Worm (Caenorhabditis elegans): ENCODE measurements around the gene npp-15.

Gene npp-15

ce11 chrIII:7924821-7925220 lies 4.0 kb upstream of the npp-15 start, which contains the start of gene tag-250:
TSS of gene tag-250 (minus strand) at chrIII:7924921.
- TF ChIP-seq cog-1 (tag; optimal IDR thresholded peaks at IDR 0.05) = no peak
- TF ChIP-seq flt-1 (GFP tag; IDR thresholded peaks at IDR 0.05) = no peak
- TF ChIP-seq klf-2 (GFP tag; conservative IDR thresholded peaks at IDR 0.05) = no peak
- no peak for TF ChIP-seq T22C8.4 (GFP tag; IDR thresholded peaks at IDR 0.05)
- no peak for TF ChIP-seq ref-1 (GFP tag; conservative IDR thresholded peaks at IDR 0.05)
- no peak for TF ChIP-seq ztf-29 (GFP tag; IDR thresholded peaks at IDR 0.05)
- TF ChIP-seq tab-1 (GFP tag; IDR thresholded peaks at IDR 0.05) = no peak
- no peak for TF ChIP-seq ztf-23 (GFP tag; IDR thresholded peaks at IDR 0.05)
- TF ChIP-seq med-1 (GFP tag; optimal IDR thresholded peaks at IDR 0.05; ENCODE audit: insufficient read depth) = no peak

ce11 chrIII:7925968-7926367 lies 2.9 kb upstream of the npp-15 start:
- no peak for TF ChIP-seq flt-1 (GFP tag; IDR thresholded peaks at IDR 0.05)
- no peak for TF ChIP-seq T22C8.4 (GFP tag; IDR thresholded peaks at IDR 0.05)
- no peak for TF ChIP-seq cog-1 (tag; optimal IDR thresholded peaks at IDR 0.05)
- no peak for TF ChIP-seq tab-1 (GFP tag; IDR thresholded peaks at IDR 0.05)
- TF ChIP-seq klf-2 (GFP tag; conservative IDR thresholded peaks at IDR 0.05) = no peak
- TF ChIP-seq ref-1 (GFP tag; conservative IDR thresholded peaks at IDR 0.05) = no peak
- no peak for TF ChIP-seq med-1 (GFP tag; optimal IDR thresholded peaks at IDR 0.05; ENCODE audit: insufficient read depth)
- no peak for TF ChIP-seq ztf-29 (GFP tag; IDR thresholded peaks at IDR 0.05)
- TF ChIP-seq ztf-23 (GFP tag; IDR thresholded peaks at IDR 0.05) = no peak

ce11 chrIII:7933235-7933634 lies 4.4 kb downstream of the npp-15 start, which contains the start of gene ran-2:
TSS of gene ran-2 (plus strand) at chrIII:7933535.
- TF ChIP-seq ztf-29 (GFP tag; IDR thresholded peaks at IDR 0.05) = no peak
- TF ChIP-seq T22C8.4 (GFP tag; IDR thresholded peaks at IDR 0.05) = no peak
- no peak for TF ChIP-seq klf-2 (GFP tag; conservative IDR thresholded peaks at IDR 0.05)
- TF ChIP-seq tab-1 (GFP tag; IDR thresholded peaks at IDR 0.05) = no peak

ce11 chrIII:7937548-7937947 lies 8.7 kb downstream of the npp-15 start, which contains the start of gene C29E4.10:
TSS of gene C29E4.10 (plus strand) at chrIII:7937848.
- TF ChIP-seq T22C8.4 (GFP tag; IDR thresholded peaks at IDR 0.05) (no peak), klf-2 (GFP tag; conservative IDR thresholded peaks at IDR 0.05) (no peak), med-1 (GFP tag; optimal IDR thresholded peaks at IDR 0.05; ENCODE audit: insufficient read depth) (no peak), cog-1 (tag; optimal IDR thresholded peaks at IDR 0.05) (no peak), ztf-29 (GFP tag; IDR thresholded peaks at IDR 0.05) (no peak), tab-1 (GFP tag; IDR thresholded peaks at IDR 0.05) (no peak), ref-1 (GFP tag; conservative IDR thresholded peaks at IDR 0.05) (no peak), ztf-23 (GFP tag; IDR thresholded peaks at IDR 0.05) (no peak), flt-1 (GFP tag; IDR thresholded peaks at IDR 0.05) (no peak)

ce11 chrIII:7940819-7941218 lies 12.0 kb downstream of the npp-15 start, which contains the start of gene C29E4.12:
TSS of gene C29E4.12 (plus strand) at chrIII:7941151.
- TF ChIP-seq med-1 (GFP tag; optimal IDR thresholded peaks at IDR 0.05; ENCODE audit: insufficient read depth) (no peak), ztf-23 (GFP tag; IDR thresholded peaks at IDR 0.05) (no peak), klf-2 (GFP tag; conservative IDR thresholded peaks at IDR 0.05) (no peak), ref-1 (GFP tag; conservative IDR thresholded peaks at IDR 0.05) (no peak), tab-1 (GFP tag; IDR thresholded peaks at IDR 0.05) (no peak), T22C8.4 (GFP tag; IDR thresholded peaks at IDR 0.05) (no peak), flt-1 (GFP tag; IDR thresholded peaks at IDR 0.05) (no peak), cog-1 (tag; optimal IDR thresholded peaks at IDR 0.05) (no peak), ztf-29 (GFP tag; IDR thresholded peaks at IDR 0.05) (no peak)

ce11 chrIII:7941417-7941816 lies 12.6 kb downstream of the npp-15 start, which contains the start of gene kle-2:
TSS of gene kle-2 (plus strand) at chrIII:7941717.
- TF ChIP-seq ztf-23 (GFP tag; IDR thresholded peaks at IDR 0.05) (no peak), ztf-29 (GFP tag; IDR thresholded peaks at IDR 0.05) (no peak), med-1 (GFP tag; optimal IDR thresholded peaks at IDR 0.05; ENCODE audit: insufficient read depth) (no peak), T22C8.4 (GFP tag; IDR thresholded peaks at IDR 0.05) (no peak), klf-2 (GFP tag; conservative IDR thresholded peaks at IDR 0.05) (no peak), cog-1 (tag; optimal IDR thresholded peaks at IDR 0.05) (no peak), tab-1 (GFP tag; IDR thresholded peaks at IDR 0.05) (no peak)

ce11 chrIII:7946968-7947491 lies 18.2 kb downstream of the npp-15 start, which contains the start of gene gsto-1:
TSS of gene gsto-1 (minus strand) at chrIII:7947018.
- TF ChIP-seq T22C8.4 (GFP tag; IDR thresholded peaks at IDR 0.05) = no peak
- no peak for TF ChIP-seq tab-1 (GFP tag; IDR thresholded peaks at IDR 0.05)
- TF ChIP-seq flt-1 (GFP tag; IDR thresholded peaks at IDR 0.05) = no peak
- no peak for TF ChIP-seq ztf-23 (GFP tag; IDR thresholded peaks at IDR 0.05)
- TF ChIP-seq ztf-29 (GFP tag; IDR thresholded peaks at IDR 0.05) = no peak
- TF ChIP-seq klf-2 (GFP tag; conservative IDR thresholded peaks at IDR 0.05) = no peak
- TF ChIP-seq ref-1 (GFP tag; conservative IDR thresholded peaks at IDR 0.05) = no peak
- TF ChIP-seq cog-1 (tag; optimal IDR thresholded peaks at IDR 0.05) = no peak
- no peak for TF ChIP-seq med-1 (GFP tag; optimal IDR thresholded peaks at IDR 0.05; ENCODE audit: insufficient read depth)

- TF ChIP-seq T22C8.4 (GFP tag; IDR thresholded peaks at IDR 0.05) (no peak), flt-1 (GFP tag; IDR thresholded peaks at IDR 0.05) (no peak), med-1 (GFP tag; optimal IDR thresholded peaks at IDR 0.05; ENCODE audit: insufficient read depth) (no peak), tab-1 (GFP tag; IDR thresholded peaks at IDR 0.05) (no peak), cog-1 (tag; optimal IDR thresholded peaks at IDR 0.05) (no peak)
Observed at ce11 chrIII:7947677-7948076, 18.8 kb downstream of the npp-15 start.

ce11 chrIII:7948802-7949201 lies 20.0 kb downstream of the npp-15 start, which contains the start of gene col-90:
TSS of gene col-90 (plus strand) at chrIII:7948838.
- TF ChIP-seq ztf-29 (GFP tag; IDR thresholded peaks at IDR 0.05) (no peak), ref-1 (GFP tag; conservative IDR thresholded peaks at IDR 0.05) (no peak), flt-1 (GFP tag; IDR thresholded peaks at IDR 0.05) (no peak), med-1 (GFP tag; optimal IDR thresholded peaks at IDR 0.05; ENCODE audit: insufficient read depth) (no peak), klf-2 (GFP tag; conservative IDR thresholded peaks at IDR 0.05) (no peak), cog-1 (tag; optimal IDR thresholded peaks at IDR 0.05) (no peak), tab-1 (GFP tag; IDR thresholded peaks at IDR 0.05) (no peak), T22C8.4 (GFP tag; IDR thresholded peaks at IDR 0.05) (no peak), ztf-23 (GFP tag; IDR thresholded peaks at IDR 0.05) (no peak)

ce11 chrIII:7950447-7950846 lies 21.6 kb downstream of the npp-15 start:
- TF ChIP-seq klf-2 (GFP tag; conservative IDR thresholded peaks at IDR 0.05) (no peak), ref-1 (GFP tag; conservative IDR thresholded peaks at IDR 0.05) (no peak), cog-1 (tag; optimal IDR thresholded peaks at IDR 0.05) (no peak), ztf-29 (GFP tag; IDR thresholded peaks at IDR 0.05) (no peak), T22C8.4 (GFP tag; IDR thresholded peaks at IDR 0.05) (no peak), tab-1 (GFP tag; IDR thresholded peaks at IDR 0.05) (no peak), flt-1 (GFP tag; IDR thresholded peaks at IDR 0.05) (no peak), ztf-23 (GFP tag; IDR thresholded peaks at IDR 0.05) (no peak), med-1 (GFP tag; optimal IDR thresholded peaks at IDR 0.05; ENCODE audit: insufficient read depth) (no peak)
